Fruit fly (Drosophila melanogaster) ovary, adult (tissue): ENCODE data around the gene Raf.

Experiments
- CG17801 ChIP-seq: fragments of 200-800 bp; optimal IDR thresholded peaks from 2 replicates; lab custom pipeline; 2019; ENCODE audit warnings: missing biosample characterization, mild to moderate bottlenecking, missing genetic modification characterization, moderate library complexity; ENCODE audit not compliant: partially characterized antibody

Gene Raf

dm6 chrX:2278782-2279304 lies 16.4 kb upstream of the Raf start:
- no peak for TF ChIP-seq CG17801 (GFP tag; lab: Kevin White, UChicago)

dm6 chrX:2283470-2283869 lies 11.8 kb upstream of the Raf start:
- TF ChIP-seq CG17801 (GFP tag; lab: Kevin White, UChicago): no peak

dm6 chrX:2286255-2286654 lies 9.0 kb upstream of the Raf start:
- TF ChIP-seq CG17801 (GFP tag; lab: Kevin White, UChicago): no peak

dm6 chrX:2286985-2287384 lies 8.3 kb upstream of the Raf start:
- TF ChIP-seq CG17801 (GFP tag; lab: Kevin White, UChicago): no peak

dm6 chrX:2288327-2288726 lies 6.9 kb upstream of the Raf start:
- no peak for TF ChIP-seq CG17801 (GFP tag; lab: Kevin White, UChicago)

dm6 chrX:2289134-2289533 lies 6.1 kb upstream of the Raf start:
- peak; percentile 75 for TF ChIP-seq CG17801 (GFP tag; lab: Kevin White, UChicago)

- TF ChIP-seq CG17801 (GFP tag; lab: Kevin White, UChicago): no peak
Measured at dm6 chrX:2291023-2291422, 4.2 kb upstream of the Raf start.

dm6 chrX:2292410-2292809 lies 2.9 kb upstream of the Raf start:
- no peak for TF ChIP-seq CG17801 (GFP tag; lab: Kevin White, UChicago)

dm6 chrX:2293294-2293988 lies 1.8 kb upstream of the Raf start, which contains the start of gene CG2865:
CG2865 (minus strand) TSS chrX:2293411.
- TF ChIP-seq CG17801 (GFP tag; lab: Kevin White, UChicago): peak; percentile 99

dm6 chrX:2294474-2295434 lies 512 bp upstream of the Raf start:
- TF ChIP-seq CG17801 (GFP tag; lab: Kevin White, UChicago): peak; percentile 46

- peak; percentile 81 for TF ChIP-seq CG17801 (GFP tag; lab: Kevin White, UChicago)
Measured at dm6 chrX:2296230-2297044, 1.2 kb downstream of the Raf start.

- TF ChIP-seq CG17801 (GFP tag; lab: Kevin White, UChicago): peak; percentile 98
Measured at dm6 chrX:2297428-2298200, 2.3 kb downstream of the Raf start.

dm6 chrX:2298708-2299370 lies 3.6 kb downstream of the Raf start:
- peak; percentile 84 for TF ChIP-seq CG17801 (GFP tag; lab: Kevin White, UChicago)
